Worm (Caenorhabditis elegans): ENCODE measurements around the gene acds-10.
"Not testable (repeated sequence)": the region's sequence is repeated elsewhere in the genome, so short reads cannot be mapped to it uniquely, and the experiment has no call there.

DNA sequence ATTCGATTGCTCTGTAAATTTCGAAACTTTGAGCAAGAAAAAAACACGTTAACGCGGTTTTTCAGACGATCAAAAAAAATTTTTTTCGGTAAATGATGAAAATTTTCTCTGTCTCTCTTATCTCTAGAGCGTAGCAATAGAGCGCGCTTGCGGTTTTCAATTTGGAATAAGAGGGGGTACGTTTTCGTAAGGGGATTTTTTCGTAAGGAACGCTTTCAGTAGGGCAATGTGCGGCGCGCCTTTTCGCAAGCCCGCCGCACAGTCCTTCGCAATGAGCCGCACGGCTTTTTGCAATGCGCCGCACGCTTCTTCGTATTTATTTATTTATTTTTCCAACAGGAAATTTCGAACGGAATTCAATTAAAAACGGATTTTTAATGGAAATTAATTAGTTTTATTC, 29.3 kb downstream of the acds-10 start, which contains the start of gene F44E7.4:
- not testable (repeated sequence) for TF ChIP-seq pqm-1 (tag; optimal IDR thresholded peaks at IDR 0.05); ces-1 (GFP tag; optimal IDR thresholded peaks at IDR 0.05); nhr-10 (tag; optimal IDR thresholded peaks at IDR 0.05); pha-4 (tag; optimal IDR thresholded peaks at IDR 0.05); sdz-12 (GFP tag; optimal IDR thresholded peaks at IDR 0.05); ceh-82 (tag; optimal IDR thresholded peaks at IDR 0.05); aly-2 (tag; optimal IDR thresholded peaks at IDR 0.05); daf-12 (tag; optimal IDR thresholded peaks at IDR 0.05); spr-1 (tag; optimal IDR thresholded peaks at IDR 0.05); ceh-62 (tag; optimal IDR thresholded peaks at IDR 0.05)
- TF ChIP-seq pha-4 (GFP tag; IDR thresholded peaks at IDR 0.05): peak; percentile 91
- peak; percentile 17 for TF ChIP-seq lin-13 (GFP tag; optimal IDR thresholded peaks at IDR 0.05)
- peak; percentile 82 for TF ChIP-seq aha-1 (tag)
